Fruit fly (Drosophila melanogaster) whole organism, pupa: ENCODE data around the gene Wsck.

Experiments
- CG10348 ChIP-seq: fragments of 200-800 bp; sonication (Bioruptor generic); IDR thresholded peaks from 2 replicates; pipeline ENCODE4 v1.3.6; 2022; ENCODE audit warnings: missing biosample characterization, missing genetic modification characterization
- CG12605 ChIP-seq: fragments of 200-800 bp; sonication (Bioruptor generic); IDR thresholded peaks from 2 replicates; pipeline ENCODE4 v1.3.6; 2022; ENCODE audit warnings: missing biosample characterization, missing genetic modification characterization
- CG13204 ChIP-seq: fragments of 200-800 bp; sonication (Bioruptor generic); optimal IDR thresholded peaks from 2 replicates; lab custom pipeline; 2018; ENCODE audit warnings: missing biosample characterization, mild to moderate bottlenecking, missing genetic modification characterization, moderate library complexity
- CG14655 ChIP-seq: fragments of 200-800 bp; sonication (Bioruptor generic); optimal IDR thresholded peaks from 3 replicates; lab custom pipeline; 2017; ENCODE audit warnings: mild to moderate bottlenecking, missing biosample characterization, missing genetic modification reagents, missing genetic modification characterization
- CG15710 ChIP-seq: fragments of 200-800 bp; sonication (Bioruptor generic); optimal IDR thresholded peaks from 2 replicates; lab custom pipeline; 2018; ENCODE audit warnings: missing biosample characterization, mild to moderate bottlenecking, missing genetic modification characterization, moderate library complexity
- CG17806 ChIP-seq: fragments of 200-800 bp; sonication (Bioruptor generic); optimal IDR thresholded peaks from 2 replicates; lab custom pipeline; 2018; ENCODE audit warnings: missing biosample characterization, mild to moderate bottlenecking, missing genetic modification characterization, moderate library complexity
- CG32121 ChIP-seq: fragments of 200-800 bp; sonication (Bioruptor generic); IDR thresholded peaks from 2 replicates; pipeline ENCODE4 v1.3.6; 2022; ENCODE audit warnings: missing biosample characterization, missing genetic modification characterization
- CG34367 ChIP-seq: fragments of 200-800 bp; sonication (Bioruptor generic); optimal IDR thresholded peaks from 2 replicates; lab custom pipeline; 2018; ENCODE audit warnings: missing biosample characterization, mild to moderate bottlenecking, missing genetic modification characterization
- CG4496 ChIP-seq: fragments of 200-800 bp; sonication (Bioruptor generic); IDR thresholded peaks from 3 replicates; pipeline ENCODE4 v1.3.6; 2022; ENCODE audit warnings: missing biosample characterization, missing genetic modification characterization
- CG8159 ChIP-seq: fragments of 200-800 bp; sonication (Bioruptor generic); optimal IDR thresholded peaks from 3 replicates; lab custom pipeline; 2018; ENCODE audit warnings: missing biosample characterization, mild to moderate bottlenecking, missing genetic modification characterization, moderate library complexity
- CG8301 ChIP-seq: fragments of 200-800 bp; sonication (Bioruptor generic); optimal IDR thresholded peaks from 2 replicates; lab custom pipeline; 2018; ENCODE audit warnings: missing biosample characterization, mild to moderate bottlenecking, missing genetic modification characterization
- CG9948 ChIP-seq: fragments of 200-800 bp; sonication (Bioruptor generic); optimal IDR thresholded peaks from 2 replicates; lab custom pipeline; 2018; ENCODE audit warnings: missing biosample characterization, mild to moderate bottlenecking, missing genetic modification characterization, moderate library complexity
- D1 ChIP-seq: fragments of 200-800 bp; sonication (Bioruptor generic); optimal IDR thresholded peaks from 2 replicates; lab custom pipeline; 2018; ENCODE audit warnings: missing biosample characterization, mild to moderate bottlenecking, missing genetic modification characterization, moderate library complexity
- EcR ChIP-seq: fragments of 200-800 bp; sonication (Bioruptor generic); optimal IDR thresholded peaks from 3 replicates; lab custom pipeline; 2019; ENCODE audit warnings: missing biosample characterization, missing genetic modification characterization, mild to moderate bottlenecking, moderate library complexity, missing genetic modification reagents
- Ets98B ChIP-seq: fragments of 200-800 bp; sonication (Bioruptor generic); IDR thresholded peaks from 2 replicates; pipeline ENCODE4 v1.3.6; 2022; ENCODE audit warnings: missing biosample characterization, missing genetic modification characterization
- Pif1A ChIP-seq: fragments of 200-800 bp; sonication (Bioruptor generic); optimal IDR thresholded peaks from 3 replicates; lab custom pipeline; 2016; ENCODE audit warnings: missing biosample characterization, missing genetic modification characterization
- Pif1B ChIP-seq: fragments of 200-800 bp; sonication (Bioruptor generic); optimal IDR thresholded peaks from 3 replicates; lab custom pipeline; 2016; ENCODE audit warnings: missing biosample characterization, missing genetic modification characterization
- Snoo ChIP-seq: fragments of 200-800 bp; sonication (Bioruptor generic); optimal IDR thresholded peaks from 3 replicates; lab custom pipeline; 2017; ENCODE audit warnings: missing biosample characterization, mild to moderate bottlenecking, missing genetic modification characterization, inconsistent platforms
- fd96Ca ChIP-seq: fragments of 200-800 bp; sonication (Bioruptor generic); IDR thresholded peaks from 3 replicates; pipeline ENCODE4 v1.3.6; 2022; ENCODE audit warnings: missing biosample characterization, missing genetic modification characterization
- gl ChIP-seq: fragments of 200-800 bp; sonication (Bioruptor generic); optimal IDR thresholded peaks from 2 replicates; lab custom pipeline; 2018; ENCODE audit warnings: missing biosample characterization, mild to moderate bottlenecking, missing genetic modification characterization
- rn ChIP-seq: fragments of 200-800 bp; sonication (Bioruptor generic); IDR thresholded peaks from 2 replicates; pipeline ENCODE4 v1.3.6; 2022; ENCODE audit warnings: missing biosample characterization, missing genetic modification characterization

The Wsck gene

dm6 chr3R:24659173-24659846 is 29.4 kb upstream of the Wsck start, which contains the start of gene CG31126:
TSS of gene CG31126 (plus strand) at chr3R:24659621.
- TF ChIP-seq CG12605 (GFP tag; lab: Robert Waterston, UW) (no peak), Snoo (tag; lab: Kevin White, UChicago) (no peak), fd96Ca (GFP tag; lab: Robert Waterston, UW) (no peak)

DNA sequence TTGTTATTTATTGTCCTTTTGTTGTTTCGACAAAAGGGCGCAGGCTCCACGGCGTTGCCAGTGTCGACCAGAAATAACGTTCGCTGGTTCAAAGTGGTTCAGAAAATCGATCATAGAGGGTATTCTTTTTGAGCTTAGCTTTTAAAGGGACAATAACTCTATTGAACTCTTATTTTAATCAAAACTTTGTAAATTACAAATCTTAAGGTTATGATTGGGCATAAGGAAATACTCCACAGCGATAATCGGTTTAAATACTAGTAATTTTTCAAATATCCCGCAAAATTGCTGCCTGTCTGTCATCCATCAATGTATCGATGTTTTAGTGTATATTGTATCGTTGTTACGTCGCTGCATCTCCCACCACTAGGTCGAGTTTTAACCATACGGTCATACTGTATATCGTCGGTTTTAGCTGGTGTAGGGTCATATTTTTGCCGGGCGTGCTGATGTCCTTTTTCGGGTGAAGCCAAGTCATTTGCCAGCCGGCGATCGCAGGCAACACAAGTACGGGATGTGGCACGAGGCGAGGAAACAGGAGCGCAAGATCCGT is 25.0 kb upstream of the Wsck start, which contains the start of the genes CG31125 and CG6695:
Gene CG31125 (minus strand): TSS at position 51 of the 553 bp plus-strand sequence.
Gene CG6695 (plus strand): TSS at position 391 of the 553 bp plus-strand sequence.
- TF ChIP-seq CG4496 (GFP tag; lab: Robert Waterston, UW) = no peak
- peak; percentile 40 for TF ChIP-seq CG15710
- TF ChIP-seq Pif1B = no peak
- TF ChIP-seq CG9948 (tag; lab: Kevin White, UChicago) = peak; percentile 6
- no peak for TF ChIP-seq CG17806

- TF ChIP-seq CG32121 (GFP tag; lab: Robert Waterston, UW) (peak; percentile 68), CG15710 (no peak), Ets98B (GFP tag; lab: Robert Waterston, UW) (peak; percentile 71), CG14655 (GFP tag; lab: Kevin White, UChicago) (no peak), fd96Ca (GFP tag; lab: Robert Waterston, UW) (peak; percentile 60; the same call in 2 of the 3 replicates), CG8301 (tag; lab: Kevin White, UChicago) (no peak), Pif1A (no peak), D1 (no peak), CG12605 (GFP tag; lab: Robert Waterston, UW) (peak; percentile 69), gl (tag; lab: Kevin White, UChicago) (no peak), CG17806 (no peak), CG10348 (GFP tag; lab: Robert Waterston, UW) (no peak), EcR (GFP tag; lab: Kevin White, UChicago) (no peak), CG9948 (tag; lab: Kevin White, UChicago) (no peak), CG4496 (GFP tag; lab: Robert Waterston, UW) (no peak; the same call in 1 of the 3 replicates), CG13204 (GFP tag; lab: Kevin White, UChicago) (no peak), Snoo (tag; lab: Kevin White, UChicago) (no peak), rn (no peak), Pif1B (no peak), CG34367 (tag; lab: Kevin White, UChicago) (no peak), CG8159 (no peak)
- TF ChIP-seq, all 21 proteins: peak for 4
Measured at dm6 chr3R:24651044-24651459, 21.2 kb upstream of the Wsck start.

dm6 chr3R:24649923-24650322 is 20.0 kb upstream of the Wsck start, which contains the start of the genes puf and ash2:
TSS of gene puf (minus strand) at chr3R:24650043.
TSS of gene ash2 (plus strand) at chr3R:24650125.
- TF ChIP-seq CG14655 (GFP tag; lab: Kevin White, UChicago) (no peak), CG4496 (GFP tag; lab: Robert Waterston, UW) (peak; percentile 47; the same call in 1 of the 3 replicates), Ets98B (GFP tag; lab: Robert Waterston, UW) (no peak), D1 (no peak), CG13204 (GFP tag; lab: Kevin White, UChicago) (no peak), CG12605 (GFP tag; lab: Robert Waterston, UW) (no peak), Snoo (tag; lab: Kevin White, UChicago) (no peak)

dm6 chr3R:24634957-24635356 is 5.1 kb upstream of the Wsck start, which contains the start of gene MtnF:
TSS of gene MtnF (minus strand) at chr3R:24635165.
- TF ChIP-seq CG8301 (tag; lab: Kevin White, UChicago) = no peak
- peak; percentile 83 for TF ChIP-seq CG12605 (GFP tag; lab: Robert Waterston, UW)
- no peak for TF ChIP-seq CG8159

- TF ChIP-seq CG4496 (GFP tag; lab: Robert Waterston, UW) (no peak), CG10348 (GFP tag; lab: Robert Waterston, UW) (no peak), Pif1B (no peak), Snoo (tag; lab: Kevin White, UChicago) (no peak), CG34367 (tag; lab: Kevin White, UChicago) (no peak), CG15710 (no peak)
Measured at dm6 chr3R:24634312-24634711, 4.4 kb upstream of the Wsck start.

DNA sequence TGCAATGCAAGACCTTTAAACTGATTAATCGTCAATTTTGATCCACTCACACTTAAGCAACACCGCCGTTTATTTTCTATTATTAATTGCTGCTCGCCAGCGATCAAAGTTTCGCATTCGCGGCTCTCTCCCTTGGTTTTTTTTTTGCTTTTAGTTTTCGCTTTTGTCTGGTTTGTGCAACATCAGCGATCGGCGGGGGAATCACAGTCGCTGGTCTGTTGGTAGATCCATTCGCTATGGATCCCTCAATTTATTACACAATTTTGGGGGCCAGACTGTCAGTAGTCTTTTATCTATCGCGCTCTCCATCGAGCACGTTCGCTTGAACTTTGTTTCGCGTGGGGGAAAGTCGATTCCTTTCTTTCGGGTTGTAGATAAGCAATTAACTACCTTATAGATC is 3.2 kb downstream of the Wsck start:
- TF ChIP-seq CG4496 (GFP tag; lab: Robert Waterston, UW) (no peak), Pif1A (no peak), Ets98B (GFP tag; lab: Robert Waterston, UW) (no peak), rn (no peak), CG8159 (no peak), EcR (GFP tag; lab: Kevin White, UChicago) (no peak), gl (tag; lab: Kevin White, UChicago) (no peak), CG14655 (GFP tag; lab: Kevin White, UChicago) (no peak), CG9948 (tag; lab: Kevin White, UChicago) (no peak), CG8301 (tag; lab: Kevin White, UChicago) (no peak), Snoo (tag; lab: Kevin White, UChicago) (no peak), fd96Ca (GFP tag; lab: Robert Waterston, UW) (no peak), CG15710 (no peak)
